Worm (Caenorhabditis elegans): ENCODE data around the gene rund-1.
A peak's percentile ranks its signal among the peaks of the same experiment; 100 is the strongest.

Gene rund-1

ce11 chrX:680920-681319 is 19.3 kb upstream of the rund-1 start, which contains the start of gene T19D7.7:
Gene T19D7.7 (minus strand): TSS chrX:681020.
- no peak for TF ChIP-seq nhr-237 (tag; optimal IDR thresholded peaks at IDR 0.05)
- TF ChIP-seq ces-1 (GFP tag; optimal IDR thresholded peaks at IDR 0.05): no peak
- TF ChIP-seq zag-1 (tag; optimal IDR thresholded peaks at IDR 0.05): no peak
- TF ChIP-seq daf-19 (GFP tag; conservative IDR thresholded peaks at IDR 0.05): no peak
- TF ChIP-seq unc-130 (GFP tag; optimal IDR thresholded peaks at IDR 0.05): no peak
- TF ChIP-seq mep-1 (tag; optimal IDR thresholded peaks at IDR 0.05): no peak
- TF ChIP-seq mdt-29 (GFP tag; IDR thresholded peaks at IDR 0.05): no peak
- no peak for TF ChIP-seq zfp-3 (GFP tag; conservative IDR thresholded peaks at IDR 0.05)

- TF ChIP-seq hlh-11 (tag; optimal IDR thresholded peaks at IDR 0.05) (no peak), lir-3 (tag; optimal IDR thresholded peaks at IDR 0.05) (no peak), egl-43 (GFP tag; IDR thresholded peaks at IDR 0.05) (no peak), nhr-41 (GFP tag; IDR thresholded peaks at IDR 0.05) (no peak), spr-1 (tag; optimal IDR thresholded peaks at IDR 0.05) (no peak), ces-1 (GFP tag; optimal IDR thresholded peaks at IDR 0.05) (no peak), aly-2 (tag; optimal IDR thresholded peaks at IDR 0.05) (no peak)
Observed at ce11 chrX:671807-672206, 10.2 kb upstream of the rund-1 start, which contains the start of gene lgc-32. Gene lgc-32 (plus strand): TSS chrX:672107.

DNA sequence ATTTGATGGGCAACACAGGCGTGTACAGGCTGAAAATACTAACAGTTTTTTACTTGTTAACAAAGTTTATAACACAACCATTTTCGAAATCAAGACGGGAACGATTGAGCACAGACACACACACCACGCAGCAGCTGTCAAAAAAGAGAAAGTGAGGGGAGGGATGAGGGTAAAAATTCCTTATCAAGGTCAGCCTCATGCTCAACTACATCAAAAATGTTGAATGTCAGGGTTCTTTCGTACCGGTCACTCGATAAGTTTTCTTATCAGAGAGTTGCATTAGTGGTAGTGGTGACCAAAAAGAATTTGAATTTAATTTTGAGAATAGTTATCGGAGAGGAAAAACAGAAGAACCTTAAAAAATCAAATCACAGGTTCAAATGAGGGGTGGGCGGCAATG is 9.0 kb upstream of the rund-1 start, which contains the start of gene T19D7.6:
TSS of gene T19D7.6 (minus strand) at position 198 of the 400 bp plus-strand sequence.
- TF ChIP-seq nhr-42 (GFP tag; IDR thresholded peaks at IDR 0.05) (no peak), ceh-20 (GFP tag; IDR thresholded peaks at IDR 0.05) (no peak), aha-1 (tag) (no peak), hlh-11 (tag; optimal IDR thresholded peaks at IDR 0.05) (peak; percentile 85), nhr-41 (GFP tag; IDR thresholded peaks at IDR 0.05) (peak; percentile 82), ZK546.5 (tag; optimal IDR thresholded peaks at IDR 0.05) (no peak), unc-62 (GFP tag; optimal IDR thresholded peaks at IDR 0.05 in 1 of 2) (no peak), unc-62 (tag; optimal IDR thresholded peaks at IDR 0.05) (no peak), duxl-1 (tag; optimal IDR thresholded peaks at IDR 0.05; ENCODE audit: poor library complexity) (no peak), spr-3 (GFP tag; optimal IDR thresholded peaks at IDR 0.05) (no peak), gei-8 (GFP tag; optimal IDR thresholded peaks at IDR 0.05) (no peak), mxl-2 (GFP tag; conservative IDR thresholded peaks at IDR 0.05) (no peak), lin-29 (GFP tag; IDR thresholded peaks at IDR 0.05) (no peak), hlh-30 (tag; optimal IDR thresholded peaks at IDR 0.05; ENCODE audit: insufficient read depth) (peak; percentile 46), lsy-2 (tag; optimal IDR thresholded peaks at IDR 0.05) (no peak), nhr-76 (tag; optimal IDR thresholded peaks at IDR 0.05) (no peak), nhr-28 (tag; optimal IDR thresholded peaks at IDR 0.05) (peak; percentile 76), zip-11 (GFP tag; IDR thresholded peaks at IDR 0.05) (no peak), tag-97 (GFP tag; IDR thresholded peaks at IDR 0.05) (no peak), F37D6.2 (tag; optimal IDR thresholded peaks at IDR 0.05) (no peak), nhr-237 (tag; optimal IDR thresholded peaks at IDR 0.05) (no peak), sdz-12 (GFP tag; optimal IDR thresholded peaks at IDR 0.05) (no peak), ama-1 (optimal IDR thresholded peaks at IDR 0.05) (no peak), F26F4.8 (GFP tag; conservative IDR thresholded peaks at IDR 0.05) (no peak), nhr-48 (tag; optimal IDR thresholded peaks at IDR 0.05) (peak; percentile 57), ceh-62 (tag; optimal IDR thresholded peaks at IDR 0.05) (no peak), Y5F2A.4 (GFP tag; optimal IDR thresholded peaks at IDR 0.05) (no peak), daf-8 (GFP tag; IDR thresholded peaks at IDR 0.05) (no peak), hif-1 (tag; optimal IDR thresholded peaks at IDR 0.05) (no peak), mxl-3 (GFP tag; optimal IDR thresholded peaks at IDR 0.05) (no peak), dmd-6 (GFP tag; IDR thresholded peaks at IDR 0.05) (peak; percentile 73), vab-7 (GFP tag; IDR thresholded peaks at IDR 0.05) (no peak), nhr-25 (tag; optimal IDR thresholded peaks at IDR 0.05; ENCODE audit: borderline replicate concordance, insufficient read depth) (no peak), zag-1 (tag; optimal IDR thresholded peaks at IDR 0.05) (no peak), rbr-2 (tag; optimal IDR thresholded peaks at IDR 0.05) (no peak), daf-12 (tag; optimal IDR thresholded peaks at IDR 0.05) (no peak), ZK337.2 (GFP tag; IDR thresholded peaks at IDR 0.05) (no peak), pqm-1 (tag; optimal IDR thresholded peaks at IDR 0.05) (peak; percentile 43)
